Fruit fly (Drosophila melanogaster) whole organism, wandering third instar larva: Measurements from ENCODE around the gene Ubc4.

ENCODE experiments used
- Abd-B ChIP-seq: fragments of >200 bp; optimal IDR thresholded peaks from 2 replicates; lab custom pipeline; 2017; ENCODE audit warnings: missing biosample characterization, missing genetic modification characterization
- CG32264 ChIP-seq: fragments of 200-800 bp; sonication (Bioruptor generic); optimal IDR thresholded peaks from 2 replicates; lab custom pipeline; 2016; ENCODE audit warnings: missing biosample characterization, missing genetic modification characterization
- CG9705 ChIP-seq: fragments of 200-800 bp; sonication (Bioruptor generic); optimal IDR thresholded peaks from 2 replicates; lab custom pipeline; 2018; ENCODE audit warnings: missing biosample characterization, mild to moderate bottlenecking, missing genetic modification characterization
- CrebA ChIP-seq: fragments of 200-800 bp; sonication (Bioruptor generic); optimal IDR thresholded peaks from 2 replicates; lab custom pipeline; 2016; ENCODE audit warnings: missing biosample characterization, mild to moderate bottlenecking, missing genetic modification characterization, borderline replicate concordance
- Dfd ChIP-seq: fragments of >200 bp; optimal IDR thresholded peaks from 2 replicates; lab custom pipeline; 2017; ENCODE audit warnings: missing biosample characterization, missing genetic modification characterization
- Dif ChIP-seq: fragments of 200-275, 200-300 bp; sonication (Bioruptor generic); optimal IDR thresholded peaks from 2 replicates; lab custom pipeline; 2018; ENCODE audit warnings: missing biosample characterization, missing genetic modification characterization; ENCODE audit not compliant: partially characterized antibody
- GATAd ChIP-seq: sonication (Bioruptor generic); optimal IDR thresholded peaks from 2 replicates; lab custom pipeline; 2016; ENCODE audit warnings: missing biosample characterization, missing genetic modification characterization
- HLH106 ChIP-seq: fragments of 200-800 bp; optimal IDR thresholded peaks from 3 replicates; lab custom pipeline; 2019; ENCODE audit warnings: missing biosample characterization, mild to moderate bottlenecking, missing genetic modification characterization, moderate library complexity
- Hnf4 ChIP-seq: fragments of 200-800 bp; sonication (Bioruptor generic); optimal IDR thresholded peaks from 2 replicates; lab custom pipeline; 2016; ENCODE audit warnings: missing biosample characterization, mild to moderate bottlenecking, missing genetic modification characterization
- Hr78 ChIP-seq: fragments of >200 bp; optimal IDR thresholded peaks from 2 replicates; lab custom pipeline; 2017; ENCODE audit warnings: missing biosample characterization, missing genetic modification characterization
- Hr83 ChIP-seq: fragments of 200-300 bp; sonication (Bioruptor generic); optimal IDR thresholded peaks from 2 replicates; lab custom pipeline; 2016; ENCODE audit warnings: missing biosample characterization, mild to moderate bottlenecking, missing genetic modification characterization, moderate library complexity; ENCODE audit not compliant: poor library complexity, severe bottlenecking
- Jra ChIP-seq: sonication (Bioruptor generic); optimal IDR thresholded peaks from 2 replicates; lab custom pipeline; 2016; ENCODE audit warnings: missing biosample characterization, missing genetic modification characterization
- Mio ChIP-seq: sonication (Bioruptor generic); optimal IDR thresholded peaks from 2 replicates; lab custom pipeline; 2016; ENCODE audit warnings: missing biosample characterization, missing genetic modification characterization
- Myc ChIP-seq: fragments of >200 bp; optimal IDR thresholded peaks from 2 replicates; lab custom pipeline; 2017
- N ChIP-seq: fragments of >200 bp; optimal IDR thresholded peaks from 2 replicates; lab custom pipeline; 2018; ENCODE audit warnings: missing biosample characterization, missing external identifiers, missing genetic modification characterization
- OdsH ChIP-seq: fragments of 200-800 bp; sonication (Bioruptor generic); optimal IDR thresholded peaks from 2 replicates; lab custom pipeline; 2016; ENCODE audit warnings: missing biosample characterization, mild to moderate bottlenecking, missing genetic modification characterization
- Rel ChIP-seq, 2 experiments: fragments of 200-800 bp; sonication (Bioruptor generic) in 1 of 2; optimal IDR thresholded peaks; 2 replicates in 1 of 2; 3 replicates in 1 of 2; lab custom pipeline; 2016 to 2019; ENCODE audit warnings: mild to moderate bottlenecking in 2 of 2, missing biosample characterization in 2 of 2, missing genetic modification characterization in 2 of 2, moderate library complexity in 1 of 2
- Sp1 ChIP-seq: fragments of 200-800 bp; sonication (Bioruptor generic); optimal IDR thresholded peaks from 3 replicates; lab custom pipeline; 2019; ENCODE audit warnings: missing biosample characterization, mild to moderate bottlenecking, missing genetic modification characterization, moderate library complexity
- Vsx2 ChIP-seq: fragments of 200-300, 225-300 bp; sonication (Bioruptor generic); optimal IDR thresholded peaks from 2 replicates; lab custom pipeline; 2018; ENCODE audit warnings: missing biosample characterization, missing genetic modification characterization; ENCODE audit not compliant: partially characterized antibody
- br ChIP-seq: fragments of 200-800 bp; sonication (Bioruptor generic); optimal IDR thresholded peaks from 2 replicates; lab custom pipeline; 2016; ENCODE audit warnings: missing biosample characterization, missing genetic modification characterization
- brk ChIP-seq: fragments of 200-800 bp; sonication (Bioruptor generic); optimal IDR thresholded peaks from 2 replicates; lab custom pipeline; 2016; ENCODE audit warnings: missing biosample characterization, mild to moderate bottlenecking, missing genetic modification characterization
- dl ChIP-seq, 2 experiments: fragments of 175-275, 200-275 bp in 1 of 2; fragments of 200-275 bp in 1 of 2; sonication (Bioruptor generic); optimal IDR thresholded peaks; lab custom pipeline; 2018; ENCODE audit warnings: mild to moderate bottlenecking in 2 of 2, missing biosample characterization in 2 of 2, missing genetic modification characterization in 2 of 2, moderate library complexity in 2 of 2; ENCODE audit not compliant: partially characterized antibody in 2 of 2, insufficient read depth in 1 of 2
- dmrt93B ChIP-seq: fragments of 200-800 bp; sonication (Bioruptor generic); optimal IDR thresholded peaks from 2 replicates; lab custom pipeline; 2018; ENCODE audit warnings: missing biosample characterization, mild to moderate bottlenecking, missing genetic modification characterization
- dsf ChIP-seq: sonication (Bioruptor generic); optimal IDR thresholded peaks from 2 replicates; lab custom pipeline; 2016; ENCODE audit warnings: missing biosample characterization, missing genetic modification characterization, borderline replicate concordance
- ey ChIP-seq: fragments of 200-800 bp; sonication (Bioruptor generic); optimal IDR thresholded peaks from 2 replicates; lab custom pipeline; 2016; ENCODE audit warnings: missing biosample characterization, missing genetic modification characterization
- fru ChIP-seq: fragments of 200-800 bp; sonication (Bioruptor generic); optimal IDR thresholded peaks from 3 replicates; lab custom pipeline; 2016; ENCODE audit warnings: missing biosample characterization, mild to moderate bottlenecking, missing genetic modification characterization
- h ChIP-seq: fragments of 200-800 bp; sonication (Bioruptor generic); optimal IDR thresholded peaks from 3 replicates; lab custom pipeline; 2016; ENCODE audit warnings: missing biosample characterization, mild to moderate bottlenecking, missing genetic modification characterization
- jim ChIP-seq: fragments of 175-275, 200-325 bp; sonication (Bioruptor generic); optimal IDR thresholded peaks from 2 replicates; lab custom pipeline; 2016; ENCODE audit warnings: missing biosample characterization, mild to moderate bottlenecking, missing genetic modification characterization
- lola ChIP-seq: fragments of >200 bp; optimal IDR thresholded peaks from 2 replicates; lab custom pipeline; 2017; ENCODE audit warnings: missing biosample characterization, missing genetic modification characterization
- pan ChIP-seq: fragments of >200 bp; optimal IDR thresholded peaks from 2 replicates; lab custom pipeline; 2017
- psq ChIP-seq: fragments of 200-800 bp; sonication (Bioruptor generic); optimal IDR thresholded peaks from 3 replicates; lab custom pipeline; 2017; ENCODE audit warnings: missing biosample characterization, mild to moderate bottlenecking, missing genetic modification characterization, moderate library complexity
- rgr ChIP-seq: fragments of 200-800 bp; sonication (Bioruptor generic); optimal IDR thresholded peaks from 3 replicates; lab custom pipeline; 2016; ENCODE audit warnings: missing biosample characterization, mild to moderate bottlenecking, missing genetic modification characterization
- sage ChIP-seq: fragments of 200-800 bp; sonication (Bioruptor generic); optimal IDR thresholded peaks from 2 replicates; lab custom pipeline; 2016; ENCODE audit warnings: missing biosample characterization, mild to moderate bottlenecking, missing genetic modification characterization
- sv ChIP-seq: fragments of 200-800 bp; sonication (Bioruptor generic); optimal IDR thresholded peaks from 3 replicates; lab custom pipeline; 2016; ENCODE audit warnings: missing biosample characterization, missing genetic modification characterization
- tai ChIP-seq: sonication (Bioruptor generic); optimal IDR thresholded peaks from 2 replicates; lab custom pipeline; 2016; ENCODE audit warnings: missing biosample characterization, missing genetic modification characterization
- usp ChIP-seq: fragments of >200 bp; optimal IDR thresholded peaks from 2 replicates; lab custom pipeline; 2017; ENCODE audit warnings: missing biosample characterization, missing genetic modification characterization
- woc ChIP-seq: sonication (Bioruptor generic); optimal IDR thresholded peaks from 2 replicates; lab custom pipeline; 2016; ENCODE audit warnings: missing biosample characterization, mild to moderate bottlenecking, missing genetic modification characterization

Ubc4 gene

dm6 chr3L:9694169-9694866 is 3.8 kb upstream of the Ubc4 start:
- TF ChIP-seq Hnf4 (GFP tag; lab: Kevin White, UChicago) (no peak), woc (GFP tag; lab: Kevin White, UChicago) (no peak), Dif (GFP tag; lab: Kevin White, UChicago) (peak; percentile 94), HLH106 (tag; lab: Kevin White, UChicago) (no peak), CG9705 (no peak), sage (GFP tag; lab: Kevin White, UChicago) (peak; percentile 44), brk (GFP tag; lab: Kevin White, UChicago) (peak; percentile 62), Rel (GFP tag; optimal IDR thresholded peaks at IDR 0.05; lab: Kevin White, UChicago) (no peak), Rel (tag; optimal IDR thresholded peaks at IDR 0.05; lab: Kevin White, UChicago) (peak; percentile 36), dl (GFP tag; optimal IDR thresholded peaks at IDR 0.05; lab: Kevin White, UChicago; ENCODE audit: insufficient read depth in 1 of 2, partially characterized antibody in 2 of 2) (peak; percentile 84 to 92)

dm6 chr3L:9694867-9695236 is 3.3 kb upstream of the Ubc4 start:
- TF ChIP-seq HLH106 (tag; lab: Kevin White, UChicago) = no peak
- no peak for TF ChIP-seq sage (GFP tag; lab: Kevin White, UChicago)
- no peak for TF ChIP-seq pan (lab: Kevin White, UChicago)
- TF ChIP-seq usp (GFP tag; lab: Kevin White, UChicago) = no peak
- no peak for TF ChIP-seq CrebA (GFP tag; lab: Kevin White, UChicago)
- no peak for TF ChIP-seq dl (GFP tag; optimal IDR thresholded peaks at IDR 0.05; lab: Kevin White, UChicago; ENCODE audit: insufficient read depth in 1 of 2, partially characterized antibody in 2 of 2)
- no peak for TF ChIP-seq fru (GFP tag; lab: Kevin White, UChicago)
- TF ChIP-seq rgr (GFP tag; lab: Kevin White, UChicago) = no peak
- no peak for TF ChIP-seq sv
- TF ChIP-seq dsf (GFP tag; lab: Kevin White, UChicago) = no peak
- no peak for TF ChIP-seq psq
- TF ChIP-seq GATAd (GFP tag; lab: Kevin White, UChicago) = no peak
- no peak for TF ChIP-seq Dif (GFP tag; lab: Kevin White, UChicago)

- TF ChIP-seq dl (GFP tag; optimal IDR thresholded peaks at IDR 0.05; lab: Kevin White, UChicago; ENCODE audit: insufficient read depth in 1 of 2, partially characterized antibody in 2 of 2) (peak; percentile 35 to 64), Dif (GFP tag; lab: Kevin White, UChicago) (peak; percentile 66), br (no peak), CG32264 (GFP tag; lab: Kevin White, UChicago) (no peak), usp (GFP tag; lab: Kevin White, UChicago) (no peak)
Measured at dm6 chr3L:9695242-9695641, 2.9 kb upstream of the Ubc4 start.

- TF ChIP-seq Abd-B (GFP tag; lab: Kevin White, UChicago) (no peak), h (GFP tag; lab: Kevin White, UChicago) (no peak), jim (GFP tag; lab: Kevin White, UChicago) (no peak), sage (GFP tag; lab: Kevin White, UChicago) (no peak), fru (GFP tag; lab: Kevin White, UChicago) (peak; percentile 25), HLH106 (tag; lab: Kevin White, UChicago) (no peak), Dif (GFP tag; lab: Kevin White, UChicago) (no peak), tai (GFP tag; lab: Kevin White, UChicago) (no peak), Dfd (GFP tag; lab: Kevin White, UChicago) (no peak), Mio (GFP tag; lab: Kevin White, UChicago) (no peak), Jra (peak; percentile 23), Sp1 (GFP tag; lab: Kevin White, UChicago) (no peak), OdsH (GFP tag; lab: Kevin White, UChicago) (peak; percentile 15), ey (GFP tag; lab: Kevin White, UChicago) (no peak), woc (GFP tag; lab: Kevin White, UChicago) (no peak), Myc (lab: Kevin White, UChicago) (no peak), sv (peak; percentile 2), brk (GFP tag; lab: Kevin White, UChicago) (peak; percentile 52), lola (GFP tag; lab: Kevin White, UChicago) (no peak), GATAd (GFP tag; lab: Kevin White, UChicago) (no peak), br (no peak), Vsx2 (no peak), CG32264 (GFP tag; lab: Kevin White, UChicago) (no peak), dsf (GFP tag; lab: Kevin White, UChicago) (no peak), psq (no peak), N (GFP tag; lab: Kevin White, UChicago) (no peak), rgr (GFP tag; lab: Kevin White, UChicago) (peak; percentile 13), Hr78 (no peak), usp (GFP tag; lab: Kevin White, UChicago) (no peak), pan (lab: Kevin White, UChicago) (no peak), dmrt93B (GFP tag; lab: Kevin White, UChicago) (no peak), Hnf4 (GFP tag; lab: Kevin White, UChicago) (no peak), CG9705 (no peak), Rel (GFP tag; optimal IDR thresholded peaks at IDR 0.05; lab: Kevin White, UChicago) (no peak), Rel (tag; optimal IDR thresholded peaks at IDR 0.05; lab: Kevin White, UChicago) (no peak), CrebA (GFP tag; lab: Kevin White, UChicago) (no peak), Hr83 (no peak), dl (GFP tag; optimal IDR thresholded peaks at IDR 0.05; lab: Kevin White, UChicago; ENCODE audit: insufficient read depth in 1 of 2, partially characterized antibody in 2 of 2) (no peak)
Measured at dm6 chr3L:9695647-9696046, 2.5 kb upstream of the Ubc4 start.
